Fruit fly (Drosophila melanogaster): Measurements from ENCODE around the gene CG43232.
A peak's percentile ranks its signal among the peaks of the same experiment; 100 is the strongest.

Gene CG43232

dm6 chr2L:6971597-6972036 is 39.7 kb downstream of the CG43232 start, which contains the start of gene snRNP-U1-70K (continued):
- TF ChIP-seq chif (GFP tag; optimal IDR thresholded peaks at IDR 0.05) (peak in 1 of 2 experiments; percentile 6), wek (GFP tag; optimal IDR thresholded peaks at IDR 0.05) (no peak), scrt (GFP tag; optimal IDR thresholded peaks at IDR 0.05) (no peak), dmrt11E (tag; optimal IDR thresholded peaks at IDR 0.05) (no peak), her (GFP tag; optimal IDR thresholded peaks at IDR 0.05) (no peak), jumu (GFP tag; optimal IDR thresholded peaks at IDR 0.05) (no peak), Fer3 (tag; optimal IDR thresholded peaks at IDR 0.05) (no peak), CG12071 (GFP tag; optimal IDR thresholded peaks at IDR 0.05) (no peak), Ets97D (GFP tag; optimal IDR thresholded peaks at IDR 0.05) (peak; percentile 46), CG7745 (tag; optimal IDR thresholded peaks at IDR 0.05) (peak; percentile 0), CG10209 (GFP tag; optimal IDR thresholded peaks at IDR 0.05) (no peak), CG11093 (GFP tag; IDR thresholded peaks at IDR 0.05) (no peak), CG32532 (GFP tag; IDR thresholded peaks at IDR 0.05) (no peak), CG13894 (tag; optimal IDR thresholded peaks at IDR 0.05) (no peak), CG17385 (GFP tag; optimal IDR thresholded peaks at IDR 0.05) (no peak), corto (GFP tag; optimal IDR thresholded peaks at IDR 0.05) (no peak), B-H1 (GFP tag; IDR thresholded peaks at IDR 0.05) (no peak), CG31388 (GFP tag; optimal IDR thresholded peaks at IDR 0.05) (no peak), CG5953 (GFP tag; IDR thresholded peaks at IDR 0.05) (no peak), CG2712 (tag; optimal IDR thresholded peaks at IDR 0.05) (peak; percentile 50), zf30C (GFP tag; optimal IDR thresholded peaks at IDR 0.05) (no peak), Elba2 (GFP tag; optimal IDR thresholded peaks at IDR 0.05) (no peak), BtbVII (GFP tag; optimal IDR thresholded peaks at IDR 0.05) (no peak), CG7372 (GFP tag; IDR thresholded peaks at IDR 0.05) (no peak; the same call in 1 of the 2 replicates), CG34224 (GFP tag; IDR thresholded peaks at IDR 0.05; ENCODE audit: partially characterized antibody) (no peak; the same call in 2 of the 3 replicates), Nf-YC (tag; optimal IDR thresholded peaks at IDR 0.05) (no peak), CG17912 (GFP tag; optimal IDR thresholded peaks at IDR 0.05) (no peak), Doc2 (GFP tag; IDR thresholded peaks at IDR 0.05) (no peak), CG4282 (GFP tag; optimal IDR thresholded peaks at IDR 0.05) (no peak), CG30020 (tag; optimal IDR thresholded peaks at IDR 0.05) (no peak), CG9817 (tag; optimal IDR thresholded peaks at IDR 0.05) (no peak), lbe (GFP tag; optimal IDR thresholded peaks at IDR 0.05) (no peak), Deaf1 (tag; optimal IDR thresholded peaks at IDR 0.05) (no peak), fd102C (GFP tag; optimal IDR thresholded peaks at IDR 0.05) (no peak), Nf-YA (GFP tag; IDR thresholded peaks at IDR 0.05) (no peak), CG11696 (GFP tag; IDR thresholded peaks at IDR 0.05) (no peak), nau (GFP tag; optimal IDR thresholded peaks at IDR 0.05) (no peak), CG1529 (GFP tag; optimal IDR thresholded peaks at IDR 0.05) (no peak), CG11247 (GFP tag; IDR thresholded peaks at IDR 0.05) (peak; percentile 19; the same call in 1 of the 2 replicates), hth (optimal IDR thresholded peaks at IDR 0.05) (no peak), CG32767 (GFP tag; IDR thresholded peaks at IDR 0.05) (no peak), Sry-β (GFP tag; optimal IDR thresholded peaks at IDR 0.05) (no peak), repo (GFP tag; optimal IDR thresholded peaks at IDR 0.05) (no peak), B-H2 (GFP tag; optimal IDR thresholded peaks at IDR 0.05) (no peak), Xbp1 (GFP tag; optimal IDR thresholded peaks at IDR 0.05) (no peak), fd3F (GFP tag; optimal IDR thresholded peaks at IDR 0.05) (no peak), CG4360 (GFP tag; IDR thresholded peaks at IDR 0.05) (no peak), CG6813 (GFP tag; optimal IDR thresholded peaks at IDR 0.05) (no peak), CG3281 (GFP tag; optimal IDR thresholded peaks at IDR 0.05) (no peak), CG18619 (GFP tag; optimal IDR thresholded peaks at IDR 0.05) (no peak), CG18764 (GFP tag; optimal IDR thresholded peaks at IDR 0.05) (no peak), Ssrp (tag; optimal IDR thresholded peaks at IDR 0.05) (no peak)
